Fruit fly (Drosophila melanogaster) whole organism, embryonic: Measurements from ENCODE around the gene CG33090.

Experiments used
- Awh ChIP-seq: fragments of 200-800 bp; sonication (Bioruptor generic); IDR thresholded peaks from 2 replicates; pipeline ENCODE4, ENCODE4 v1.3.6; 2022; ENCODE audit warnings: missing biosample characterization, missing genetic modification characterization
- BtbVII ChIP-seq: fragments of 200-800 bp; sonication (Bioruptor generic); optimal IDR thresholded peaks from 3 replicates; lab custom pipeline; 2017; ENCODE audit warnings: missing biosample characterization, mild to moderate bottlenecking, missing genetic modification characterization
- CG1024 ChIP-seq: fragments of 200-800 bp; sonication (Bioruptor generic); IDR thresholded peaks from 2 replicates; pipeline ENCODE4 v1.3.6; 2022; ENCODE audit warnings: missing biosample characterization, missing genetic modification characterization
- CG10565 ChIP-seq: fragments of 200-800 bp; sonication (Bioruptor generic); optimal IDR thresholded peaks from 3 replicates; lab custom pipeline; 2016; ENCODE audit warnings: missing biosample characterization, mild to moderate bottlenecking, missing genetic modification characterization
- CG11093 ChIP-seq: fragments of 200-800 bp; sonication (Bioruptor generic); IDR thresholded peaks from 3 replicates; pipeline ENCODE4 v1.3.6; 2022; ENCODE audit warnings: missing biosample characterization, missing genetic modification characterization
- CG11398 ChIP-seq: fragments of 200-800 bp; sonication (Bioruptor generic); optimal IDR thresholded peaks from 2 replicates; lab custom pipeline; 2016; ENCODE audit warnings: missing biosample characterization, missing genetic modification characterization
- CG11560 ChIP-seq: fragments of 200-800 bp; sonication (Bioruptor generic); IDR thresholded peaks from 3 replicates; pipeline ENCODE4 v1.3.6; 2022; ENCODE audit warnings: missing biosample characterization, missing genetic modification characterization
- CG11695 ChIP-seq: fragments of 200-800 bp; sonication (Bioruptor generic); IDR thresholded peaks from 3 replicates; pipeline ENCODE4 v1.3.6; 2022; ENCODE audit warnings: missing biosample characterization, missing genetic modification characterization
- CG12104 ChIP-seq: fragments of 200-800 bp; sonication (Bioruptor generic); optimal IDR thresholded peaks from 3 replicates; lab custom pipeline; 2016; ENCODE audit warnings: missing biosample characterization, missing genetic modification characterization
- CG12155 ChIP-seq: fragments of 200-800 bp; sonication (Bioruptor generic); optimal IDR thresholded peaks from 3 replicates; lab custom pipeline; 2016; ENCODE audit warnings: missing biosample characterization, missing genetic modification characterization
- CG12942 ChIP-seq: fragments of 200-800 bp; sonication (Bioruptor generic); optimal IDR thresholded peaks from 3 replicates; lab custom pipeline; 2016; ENCODE audit warnings: missing biosample characterization, missing genetic modification characterization
- CG13287 ChIP-seq: fragments of 200-800 bp; sonication (Bioruptor generic); IDR thresholded peaks from 2 replicates; pipeline ENCODE4 v1.3.6; 2022; ENCODE audit warnings: missing biosample characterization, missing genetic modification characterization; ENCODE audit not compliant: partially characterized antibody
- CG18011 ChIP-seq: fragments of 200-800 bp; sonication (Bioruptor generic); optimal IDR thresholded peaks from 2 replicates; lab custom pipeline; 2017; ENCODE audit warnings: missing biosample characterization, missing genetic modification characterization, mild to moderate bottlenecking, moderate library complexity, missing genotype
- CG18599 ChIP-seq: fragments of 200-800 bp; sonication (Bioruptor generic); optimal IDR thresholded peaks from 3 replicates; lab custom pipeline; 2017; ENCODE audit warnings: missing biosample characterization, missing genetic modification characterization, mild to moderate bottlenecking, moderate library complexity, missing genetic modification reagents
- CG2678 ChIP-seq: fragments of 200-800 bp; sonication (Bioruptor generic); optimal IDR thresholded peaks from 3 replicates; lab custom pipeline; 2019; ENCODE audit warnings: missing biosample characterization, mild to moderate bottlenecking, missing genetic modification characterization, moderate library complexity
- CG31388 ChIP-seq: fragments of 200-800 bp; sonication (Bioruptor generic); optimal IDR thresholded peaks from 2 replicates; lab custom pipeline; 2016; ENCODE audit warnings: missing biosample characterization, missing genetic modification characterization
- CG32532 ChIP-seq: fragments of 200-800 bp; sonication (Bioruptor generic); IDR thresholded peaks from 2 replicates; pipeline ENCODE4 v1.3.6; 2022; ENCODE audit warnings: missing biosample characterization, missing genetic modification characterization
- CG33557 ChIP-seq: fragments of 200-800 bp; sonication (Bioruptor generic); optimal IDR thresholded peaks from 2 replicates; lab custom pipeline; 2019; ENCODE audit warnings: missing biosample characterization, mild to moderate bottlenecking, missing genetic modification characterization, moderate library complexity
- CG34376 ChIP-seq: fragments of 200-800 bp; sonication (Bioruptor generic); optimal IDR thresholded peaks from 2 replicates; lab custom pipeline; 2018; ENCODE audit warnings: missing biosample characterization, mild to moderate bottlenecking, missing genetic modification characterization
- CG4360 ChIP-seq: fragments of 200-800 bp; sonication (Bioruptor generic); IDR thresholded peaks from 2 replicates; pipeline ENCODE4 v1.3.6; 2022; ENCODE audit warnings: missing biosample characterization, missing genetic modification characterization
- CG4707 ChIP-seq: fragments of 200-800 bp; sonication (Bioruptor generic); optimal IDR thresholded peaks from 2 replicates; lab custom pipeline; 2018; ENCODE audit warnings: missing biosample characterization, mild to moderate bottlenecking, missing genetic modification characterization, moderate library complexity
- CG6175 ChIP-seq: fragments of 200-800 bp; sonication (Bioruptor generic); IDR thresholded peaks from 3 replicates; pipeline ENCODE4 v1.3.6; 2022; ENCODE audit warnings: missing biosample characterization, missing genetic modification characterization
- CG6272 ChIP-seq: fragments of 200-800 bp; sonication (Bioruptor generic); IDR thresholded peaks from 2 replicates; pipeline ENCODE4 v1.3.6; 2022; ENCODE audit warnings: missing biosample characterization, missing genetic modification characterization
- Camta ChIP-seq: fragments of 200-800 bp; sonication (Bioruptor generic); optimal IDR thresholded peaks from 2 replicates; lab custom pipeline; 2016; ENCODE audit warnings: missing biosample characterization, missing genetic modification characterization
- Dek ChIP-seq: fragments of 200-800 bp; sonication (Bioruptor generic); optimal IDR thresholded peaks from 3 replicates; lab custom pipeline; 2019; ENCODE audit warnings: missing biosample characterization, mild to moderate bottlenecking, missing genetic modification characterization, moderate library complexity
- Hmx ChIP-seq: fragments of 200-800 bp; sonication (Bioruptor generic); optimal IDR thresholded peaks from 2 replicates; lab custom pipeline; 2016; ENCODE audit warnings: missing biosample characterization, missing genetic modification characterization
- Lhr ChIP-seq: fragments of 200-800 bp; sonication (Bioruptor generic); optimal IDR thresholded peaks from 3 replicates; lab custom pipeline; 2017; ENCODE audit warnings: mild to moderate bottlenecking, missing biosample characterization, missing genetic modification reagents, missing genetic modification characterization
- NC2α ChIP-seq: fragments of 200-800 bp; sonication (Bioruptor generic); optimal IDR thresholded peaks from 2 replicates; lab custom pipeline; 2016; ENCODE audit warnings: missing biosample characterization, missing genetic modification characterization
- Sox102F ChIP-seq: fragments of 200-800 bp; sonication (Bioruptor generic); optimal IDR thresholded peaks from 2 replicates; lab custom pipeline; 2018; ENCODE audit warnings: missing biosample characterization, mild to moderate bottlenecking, missing genetic modification characterization, moderate library complexity
- Sry-δ ChIP-seq: fragments of 200-800 bp; sonication (Bioruptor generic); optimal IDR thresholded peaks from 2 replicates; lab custom pipeline; 2016; ENCODE audit warnings: missing biosample characterization, missing genetic modification characterization
- TFAM ChIP-seq: fragments of 200-800 bp; sonication (Bioruptor generic); optimal IDR thresholded peaks from 2 replicates; lab custom pipeline; 2017; ENCODE audit warnings: missing biosample characterization, missing genetic modification characterization, inconsistent platforms
- al ChIP-seq: fragments of 200-800 bp; sonication (Bioruptor generic); IDR thresholded peaks from 2 replicates; pipeline ENCODE4 v1.3.6; 2022; ENCODE audit warnings: missing biosample characterization, missing genetic modification characterization
- cg ChIP-seq: fragments of 200-800 bp; sonication (Bioruptor generic); optimal IDR thresholded peaks from 3 replicates; lab custom pipeline; 2019; ENCODE audit warnings: missing biosample characterization, mild to moderate bottlenecking, missing genetic modification characterization, moderate library complexity
- crc ChIP-seq: fragments of 200-800 bp; sonication (Bioruptor generic); optimal IDR thresholded peaks from 2 replicates; lab custom pipeline; 2016; ENCODE audit warnings: missing biosample characterization, missing genetic modification characterization
- exex ChIP-seq: fragments of 200-800 bp; sonication (Bioruptor generic); optimal IDR thresholded peaks from 4 replicates; lab custom pipeline; 2018; ENCODE audit warnings: missing biosample characterization, mild to moderate bottlenecking, missing genetic modification characterization, moderate library complexity
- fd3F ChIP-seq: fragments of 200-800 bp; sonication (Bioruptor generic); optimal IDR thresholded peaks from 2 replicates; lab custom pipeline; 2018; ENCODE audit warnings: missing biosample characterization, mild to moderate bottlenecking, missing genetic modification characterization, moderate library complexity
- hb ChIP-seq: fragments of 200-800 bp; sonication (Bioruptor generic); IDR thresholded peaks from 3 replicates; pipeline ENCODE4 v1.3.6; 2022; ENCODE audit warnings: missing biosample characterization, missing genetic modification characterization; ENCODE audit not compliant: partially characterized antibody
- insv ChIP-seq, 2 experiments: fragments of 200-800 bp; sonication (Bioruptor generic); optimal IDR thresholded peaks; 3 replicates each; lab custom pipeline; 2016 to 2018; ENCODE audit warnings: missing biosample characterization in 2 of 2, missing genetic modification characterization in 2 of 2
- klu ChIP-seq: fragments of 200-800 bp; sonication (Bioruptor generic); IDR thresholded peaks from 2 replicates; pipeline ENCODE4 v1.3.6; 2022; ENCODE audit warnings: missing biosample characterization, missing genetic modification characterization
- lbe ChIP-seq: fragments of 200-800 bp; sonication (Bioruptor generic); optimal IDR thresholded peaks from 2 replicates; lab custom pipeline; 2016; ENCODE audit warnings: missing biosample characterization, mild to moderate bottlenecking, missing genetic modification characterization
- nau ChIP-seq: fragments of 200-800 bp; sonication (Bioruptor generic); optimal IDR thresholded peaks from 3 replicates; lab custom pipeline; 2017; ENCODE audit warnings: missing biosample characterization, mild to moderate bottlenecking, missing genetic modification characterization, missing genetic modification reagents
- nerfin-2 ChIP-seq: fragments of 200-800 bp; sonication (Bioruptor generic); IDR thresholded peaks from 2 replicates; pipeline ENCODE4 v1.3.6; 2022; ENCODE audit warnings: missing biosample characterization, missing genetic modification characterization; ENCODE audit not compliant: partially characterized antibody
- nmo ChIP-seq: fragments of 200-800 bp; sonication (Bioruptor generic); optimal IDR thresholded peaks from 2 replicates; lab custom pipeline; 2018; ENCODE audit warnings: missing biosample characterization, mild to moderate bottlenecking, missing genetic modification characterization, moderate library complexity
- pb ChIP-seq: fragments of 200-800 bp; sonication (Bioruptor generic); optimal IDR thresholded peaks from 3 replicates; lab custom pipeline; 2016; ENCODE audit warnings: missing biosample characterization, missing genetic modification characterization
- ro ChIP-seq: fragments of 200-800 bp; sonication (Bioruptor generic); IDR thresholded peaks from 2 replicates; pipeline ENCODE4 v1.3.6; 2022; ENCODE audit warnings: missing biosample characterization, missing genetic modification characterization
- sima ChIP-seq: fragments of 200-800 bp; sonication (Bioruptor generic); optimal IDR thresholded peaks from 2 replicates; lab custom pipeline; 2016; ENCODE audit warnings: missing biosample characterization, missing genetic modification characterization
- so ChIP-seq: fragments of 200-800 bp; sonication (Bioruptor generic); IDR thresholded peaks from 3 replicates; pipeline ENCODE4 v1.3.6; 2022; ENCODE audit warnings: missing biosample characterization, missing genetic modification characterization
- vfl ChIP-seq: fragments of 200-800 bp; sonication (Bioruptor generic); optimal IDR thresholded peaks from 2 replicates; lab custom pipeline; 2016; ENCODE audit warnings: missing biosample characterization, missing genetic modification characterization
- wek ChIP-seq: fragments of 200-800 bp; sonication (Bioruptor generic); optimal IDR thresholded peaks from 3 replicates; lab custom pipeline; 2018; ENCODE audit warnings: missing biosample characterization, mild to moderate bottlenecking, missing genetic modification characterization, moderate library complexity
- zen2 ChIP-seq: fragments of 200-800 bp; sonication (Bioruptor generic); IDR thresholded peaks from 3 replicates; pipeline ENCODE4 v1.3.6; 2022; ENCODE audit warnings: missing biosample characterization, missing genetic modification characterization; ENCODE audit not compliant: partially characterized antibody

Gene CG33090

dm6 chr2L:14372254-14372717 is 38.3 kb downstream of the CG33090 start (continued):
- TF ChIP-seq CG34376 (GFP tag; lab: Kevin White, UChicago) = no peak
- no peak for TF ChIP-seq pb (GFP tag; lab: Kevin White, UChicago)
- peak; percentile 42 for TF ChIP-seq CG4707
- TF ChIP-seq CG10565 (GFP tag; lab: Kevin White, UChicago) = no peak
- TF ChIP-seq vfl = peak; percentile 46
- TF ChIP-seq CG18011 (GFP tag; lab: Kevin White, UChicago) = peak; percentile 42
- TF ChIP-seq NC2α (GFP tag; lab: Kevin White, UChicago) = no peak
- TF ChIP-seq crc = peak; percentile 36
- peak; percentile 43 for TF ChIP-seq CG18599 (GFP tag; lab: Kevin White, UChicago)
- TF ChIP-seq CG12104 = no peak
- peak; percentile 46 for TF ChIP-seq sima (GFP tag; lab: Kevin White, UChicago)
- peak; percentile 66; the same call in 2 of the 3 replicates for TF ChIP-seq so
- no peak for TF ChIP-seq nerfin-2 (GFP tag; lab: Robert Waterston, UW)
- peak; percentile 78 for TF ChIP-seq CG2678
- no peak for TF ChIP-seq Lhr
- TF ChIP-seq cg (GFP tag; lab: Kevin White, UChicago) = no peak
- peak; percentile 14 for TF ChIP-seq CG11398 (GFP tag; lab: Kevin White, UChicago)
- TF ChIP-seq CG4360 = no peak
- TF ChIP-seq klu (GFP tag; lab: Robert Waterston, UW) = no peak; the same call in none of the 2 replicates
- peak; percentile 81; the same call in 2 of the 3 replicates for TF ChIP-seq CG11695
- TF ChIP-seq CG11093 (GFP tag; lab: Robert Waterston, UW) = peak; percentile 41; the same call in 1 of the 3 replicates
- no peak for TF ChIP-seq nau (GFP tag; lab: Kevin White, UChicago)
- TF ChIP-seq Sry-δ = no peak
- peak; percentile 84 for TF ChIP-seq al (GFP tag; lab: Robert Waterston, UW)
- no peak for TF ChIP-seq zen2
- no peak for TF ChIP-seq wek (GFP tag; lab: Kevin White, UChicago)
- peak; percentile 63 for TF ChIP-seq Awh (GFP tag; lab: Robert Waterston, UW)
- TF ChIP-seq CG6175 (GFP tag; lab: Robert Waterston, UW) = no peak
- no peak for TF ChIP-seq CG31388 (GFP tag; lab: Kevin White, UChicago)
- TF ChIP-seq TFAM (GFP tag; lab: Kevin White, UChicago) = no peak
- TF ChIP-seq ro (GFP tag; lab: Robert Waterston, UW) = peak; percentile 42; the same call in 1 of the 2 replicates
- peak; percentile 38 for TF ChIP-seq Camta (GFP tag; lab: Kevin White, UChicago)
- no peak for TF ChIP-seq hb (GFP tag; lab: Robert Waterston, UW)
- TF ChIP-seq BtbVII (GFP tag; lab: Kevin White, UChicago) = peak; percentile 25
- TF ChIP-seq Hmx (GFP tag; lab: Kevin White, UChicago) = peak; percentile 24
- no peak for TF ChIP-seq CG33557 (GFP tag; lab: Kevin White, UChicago)
- peak; percentile 81 for TF ChIP-seq Dek (tag; lab: Kevin White, UChicago)
- TF ChIP-seq CG11560 (tag; lab: Robert Waterston, UW) = peak; percentile 50; the same call in 1 of the 3 replicates
- TF ChIP-seq nmo (GFP tag; lab: Kevin White, UChicago) = peak; percentile 20
- no peak for TF ChIP-seq CG6272 (GFP tag; lab: Robert Waterston, UW)
- TF ChIP-seq fd3F (GFP tag; lab: Kevin White, UChicago) = peak; percentile 70
- no peak for TF ChIP-seq insv (GFP tag; optimal IDR thresholded peaks at IDR 0.05; lab: Kevin White, UChicago)
- TF ChIP-seq lbe (GFP tag; lab: Kevin White, UChicago) = no peak
- peak; percentile 67 for TF ChIP-seq CG12155 (GFP tag; lab: Kevin White, UChicago)
- TF ChIP-seq CG13287 = no peak
- TF ChIP-seq exex = no peak
- TF ChIP-seq CG12942 (GFP tag; lab: Kevin White, UChicago) = peak; percentile 26
- peak; percentile 94 for TF ChIP-seq Sox102F (GFP tag; lab: Kevin White, UChicago)
- peak; percentile 78 for TF ChIP-seq CG32532 (GFP tag; lab: Robert Waterston, UW)
- no peak for TF ChIP-seq CG1024 (GFP tag; lab: Robert Waterston, UW)
